Fruit fly (Drosophila melanogaster) whole organism, pupa: ENCODE measurements around the gene Rai1.

ENCODE experiments used
- CG10348 ChIP-seq: fragments of 200-800 bp; sonication (Bioruptor generic); IDR thresholded peaks from 2 replicates; pipeline ENCODE4 v1.3.6; 2022; ENCODE audit warnings: missing biosample characterization, missing genetic modification characterization
- CG12605 ChIP-seq: fragments of 200-800 bp; sonication (Bioruptor generic); IDR thresholded peaks from 2 replicates; pipeline ENCODE4 v1.3.6; 2022; ENCODE audit warnings: missing biosample characterization, missing genetic modification characterization
- CG13204 ChIP-seq: fragments of 200-800 bp; sonication (Bioruptor generic); optimal IDR thresholded peaks from 2 replicates; lab custom pipeline; 2018; ENCODE audit warnings: missing biosample characterization, mild to moderate bottlenecking, missing genetic modification characterization, moderate library complexity
- CG14655 ChIP-seq: fragments of 200-800 bp; sonication (Bioruptor generic); optimal IDR thresholded peaks from 3 replicates; lab custom pipeline; 2017; ENCODE audit warnings: mild to moderate bottlenecking, missing biosample characterization, missing genetic modification reagents, missing genetic modification characterization
- CG15710 ChIP-seq: fragments of 200-800 bp; sonication (Bioruptor generic); optimal IDR thresholded peaks from 2 replicates; lab custom pipeline; 2018; ENCODE audit warnings: missing biosample characterization, mild to moderate bottlenecking, missing genetic modification characterization, moderate library complexity
- CG17806 ChIP-seq: fragments of 200-800 bp; sonication (Bioruptor generic); optimal IDR thresholded peaks from 2 replicates; lab custom pipeline; 2018; ENCODE audit warnings: missing biosample characterization, mild to moderate bottlenecking, missing genetic modification characterization, moderate library complexity
- CG32121 ChIP-seq: fragments of 200-800 bp; sonication (Bioruptor generic); IDR thresholded peaks from 2 replicates; pipeline ENCODE4 v1.3.6; 2022; ENCODE audit warnings: missing biosample characterization, missing genetic modification characterization
- CG34367 ChIP-seq: fragments of 200-800 bp; sonication (Bioruptor generic); optimal IDR thresholded peaks from 2 replicates; lab custom pipeline; 2018; ENCODE audit warnings: missing biosample characterization, mild to moderate bottlenecking, missing genetic modification characterization
- CG4496 ChIP-seq: fragments of 200-800 bp; sonication (Bioruptor generic); IDR thresholded peaks from 3 replicates; pipeline ENCODE4 v1.3.6; 2022; ENCODE audit warnings: missing biosample characterization, missing genetic modification characterization
- CG8159 ChIP-seq: fragments of 200-800 bp; sonication (Bioruptor generic); optimal IDR thresholded peaks from 3 replicates; lab custom pipeline; 2018; ENCODE audit warnings: missing biosample characterization, mild to moderate bottlenecking, missing genetic modification characterization, moderate library complexity
- CG8301 ChIP-seq: fragments of 200-800 bp; sonication (Bioruptor generic); optimal IDR thresholded peaks from 2 replicates; lab custom pipeline; 2018; ENCODE audit warnings: missing biosample characterization, mild to moderate bottlenecking, missing genetic modification characterization
- CG9948 ChIP-seq: fragments of 200-800 bp; sonication (Bioruptor generic); optimal IDR thresholded peaks from 2 replicates; lab custom pipeline; 2018; ENCODE audit warnings: missing biosample characterization, mild to moderate bottlenecking, missing genetic modification characterization, moderate library complexity
- D1 ChIP-seq: fragments of 200-800 bp; sonication (Bioruptor generic); optimal IDR thresholded peaks from 2 replicates; lab custom pipeline; 2018; ENCODE audit warnings: missing biosample characterization, mild to moderate bottlenecking, missing genetic modification characterization, moderate library complexity
- EcR ChIP-seq: fragments of 200-800 bp; sonication (Bioruptor generic); optimal IDR thresholded peaks from 3 replicates; lab custom pipeline; 2019; ENCODE audit warnings: missing biosample characterization, missing genetic modification characterization, mild to moderate bottlenecking, moderate library complexity, missing genetic modification reagents
- Ets98B ChIP-seq: fragments of 200-800 bp; sonication (Bioruptor generic); IDR thresholded peaks from 2 replicates; pipeline ENCODE4 v1.3.6; 2022; ENCODE audit warnings: missing biosample characterization, missing genetic modification characterization
- Pif1A ChIP-seq: fragments of 200-800 bp; sonication (Bioruptor generic); optimal IDR thresholded peaks from 3 replicates; lab custom pipeline; 2016; ENCODE audit warnings: missing biosample characterization, missing genetic modification characterization
- Pif1B ChIP-seq: fragments of 200-800 bp; sonication (Bioruptor generic); optimal IDR thresholded peaks from 3 replicates; lab custom pipeline; 2016; ENCODE audit warnings: missing biosample characterization, missing genetic modification characterization
- Snoo ChIP-seq: fragments of 200-800 bp; sonication (Bioruptor generic); optimal IDR thresholded peaks from 3 replicates; lab custom pipeline; 2017; ENCODE audit warnings: missing biosample characterization, mild to moderate bottlenecking, missing genetic modification characterization, inconsistent platforms
- fd96Ca ChIP-seq: fragments of 200-800 bp; sonication (Bioruptor generic); IDR thresholded peaks from 3 replicates; pipeline ENCODE4 v1.3.6; 2022; ENCODE audit warnings: missing biosample characterization, missing genetic modification characterization
- gl ChIP-seq: fragments of 200-800 bp; sonication (Bioruptor generic); optimal IDR thresholded peaks from 2 replicates; lab custom pipeline; 2018; ENCODE audit warnings: missing biosample characterization, mild to moderate bottlenecking, missing genetic modification characterization
- rn ChIP-seq: fragments of 200-800 bp; sonication (Bioruptor generic); IDR thresholded peaks from 2 replicates; pipeline ENCODE4 v1.3.6; 2022; ENCODE audit warnings: missing biosample characterization, missing genetic modification characterization

Rai1 gene

DNA sequence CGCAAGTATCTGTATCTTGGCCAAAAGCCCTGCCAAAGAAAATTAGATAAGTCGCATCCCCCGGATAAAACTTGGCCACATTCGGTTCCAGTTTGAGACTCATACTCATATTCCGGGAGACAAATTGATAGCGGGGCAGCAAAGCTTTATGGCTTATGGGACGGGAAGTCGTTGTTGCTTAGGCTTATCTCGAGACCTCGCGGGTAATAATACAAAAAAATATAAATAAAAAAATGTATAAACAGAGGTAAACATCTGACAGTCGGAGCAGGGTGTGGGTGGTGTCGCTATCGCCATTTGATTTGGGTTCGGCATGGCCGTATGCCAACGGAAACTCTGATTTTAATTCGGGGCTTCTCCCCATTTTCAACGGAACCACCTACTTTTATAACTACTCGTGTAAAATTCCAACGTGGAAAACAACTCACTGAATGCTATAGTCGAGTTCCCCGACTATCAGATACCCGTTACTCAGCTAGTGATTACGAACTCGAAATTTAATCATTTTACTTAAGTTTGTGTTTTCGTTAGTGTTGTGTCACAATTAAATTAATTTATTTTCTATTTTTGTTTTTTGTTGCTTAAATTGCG is 34.5 kb upstream of the Rai1 start:
- TF ChIP-seq CG32121 (GFP tag; lab: Robert Waterston, UW) (no peak), EcR (GFP tag; lab: Kevin White, UChicago) (no peak), fd96Ca (GFP tag; lab: Robert Waterston, UW) (0 out of 3 replicates have a peak, but pooled peaks have one; percentile 24), CG12605 (GFP tag; lab: Robert Waterston, UW) (no peak), CG8159 (tag; lab: Kevin White, UChicago) (no peak), rn (GFP tag; lab: Robert Waterston, UW) (no peak)

DNA sequence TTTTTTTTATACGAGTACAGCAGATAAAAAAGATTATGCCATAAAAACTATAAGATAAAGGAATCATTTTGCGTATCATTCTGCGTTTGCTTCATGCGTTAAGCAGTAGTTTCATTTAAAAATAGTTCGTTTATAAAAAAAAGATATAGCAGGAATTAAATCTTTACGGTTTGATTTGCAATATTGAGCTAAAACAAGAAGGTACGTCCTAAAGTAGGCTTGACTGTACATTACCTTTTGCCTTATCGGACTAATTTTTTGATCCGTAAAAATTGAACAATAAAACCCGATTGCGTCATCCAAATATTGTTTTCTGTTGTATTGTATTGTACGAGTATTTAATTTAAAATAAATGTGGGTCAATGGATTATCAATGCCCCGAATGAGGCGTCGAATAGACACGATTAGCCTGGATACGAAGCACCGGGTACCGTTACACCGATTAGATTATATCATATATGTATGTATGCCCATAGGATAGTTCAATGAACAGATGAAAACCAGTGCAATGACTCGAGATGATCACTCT is 33.7 kb upstream of the Rai1 start:
- TF ChIP-seq CG14655 (GFP tag; lab: Kevin White, UChicago) (peak; percentile 30), EcR (GFP tag; lab: Kevin White, UChicago) (peak; percentile 42), rn (GFP tag; lab: Robert Waterston, UW) (no peak)

dm6 chrX:16836091-16836799 is 33.1 kb upstream of the Rai1 start:
- no peak for TF ChIP-seq CG34367 (tag; lab: Kevin White, UChicago)
- TF ChIP-seq EcR (GFP tag; lab: Kevin White, UChicago): peak; percentile 65
- TF ChIP-seq CG8301 (tag; lab: Kevin White, UChicago): no peak
- TF ChIP-seq Pif1B (GFP tag; lab: Kevin White, UChicago): no peak
- no peak for TF ChIP-seq fd96Ca (GFP tag; lab: Robert Waterston, UW)
- TF ChIP-seq D1 (tag; lab: Kevin White, UChicago): no peak
- no peak for TF ChIP-seq CG9948 (tag; lab: Kevin White, UChicago)
- peak; percentile 19 for TF ChIP-seq CG13204 (GFP tag; lab: Kevin White, UChicago)
- 0 out of 3 replicates have a peak, but pooled peaks have one; percentile 22 for TF ChIP-seq CG4496 (GFP tag; lab: Robert Waterston, UW)
- TF ChIP-seq CG15710 (tag; lab: Kevin White, UChicago): no peak
- no peak; the same call in 1 of the 2 replicates for TF ChIP-seq Ets98B (GFP tag; lab: Robert Waterston, UW)
- TF ChIP-seq, all 21 proteins: peak for 3

DNA sequence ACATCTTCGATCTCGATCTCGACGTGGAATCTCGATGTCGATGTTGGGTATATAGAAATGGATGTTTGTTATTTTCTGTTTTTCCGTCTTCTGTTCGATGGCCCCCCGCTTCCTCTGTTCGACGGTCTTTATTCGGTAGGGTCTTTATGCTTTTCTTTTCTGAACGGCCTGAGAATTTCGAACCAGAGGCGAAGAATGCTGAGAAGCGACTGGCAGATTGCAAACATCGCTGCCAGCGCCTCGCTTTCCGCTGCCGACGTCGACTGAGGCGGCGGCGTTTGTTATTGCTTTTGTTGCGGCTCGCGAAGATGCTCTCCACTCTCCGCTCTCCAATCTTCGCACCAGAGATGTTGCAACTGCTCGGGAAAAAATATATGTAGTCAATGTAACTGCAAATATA is 32.2 kb upstream of the Rai1 start, which contains the start of the genes CG13004 and CG46306:
TSS of gene CG13004 (minus strand) at position 217 of the 400 bp plus-strand sequence.
TSS of gene CG46306 (minus strand) at position 217 of the 400 bp plus-strand sequence.
- TF ChIP-seq CG34367 (tag; lab: Kevin White, UChicago) (no peak), CG15710 (tag; lab: Kevin White, UChicago) (no peak), CG9948 (tag; lab: Kevin White, UChicago) (no peak), rn (GFP tag; lab: Robert Waterston, UW) (no peak), Snoo (tag; lab: Kevin White, UChicago) (no peak), Pif1A (GFP tag; lab: Kevin White, UChicago) (no peak), Pif1B (GFP tag; lab: Kevin White, UChicago) (no peak), CG4496 (GFP tag; lab: Robert Waterston, UW) (peak; percentile 47; the same call in 1 of the 3 replicates), D1 (tag; lab: Kevin White, UChicago) (no peak), gl (tag; lab: Kevin White, UChicago) (peak; percentile 14), CG12605 (GFP tag; lab: Robert Waterston, UW) (peak; percentile 37; the same call in 1 of the 2 replicates), Ets98B (GFP tag; lab: Robert Waterston, UW) (peak; percentile 12; the same call in 1 of the 2 replicates), fd96Ca (GFP tag; lab: Robert Waterston, UW) (no peak), EcR (GFP tag; lab: Kevin White, UChicago) (peak; percentile 21), CG13204 (GFP tag; lab: Kevin White, UChicago) (peak; percentile 29), CG14655 (GFP tag; lab: Kevin White, UChicago) (no peak)
- TF ChIP-seq, all 21 proteins: peak for 6

dm6 chrX:16834259-16834658 is 31.1 kb upstream of the Rai1 start:
- TF ChIP-seq Pif1B (GFP tag; lab: Kevin White, UChicago) (peak; percentile 52), CG12605 (GFP tag; lab: Robert Waterston, UW) (no peak), CG8159 (tag; lab: Kevin White, UChicago) (peak; percentile 11), CG13204 (GFP tag; lab: Kevin White, UChicago) (no peak), CG9948 (tag; lab: Kevin White, UChicago) (peak; percentile 73), CG17806 (tag; lab: Kevin White, UChicago) (peak; percentile 38), Snoo (tag; lab: Kevin White, UChicago) (no peak), EcR (GFP tag; lab: Kevin White, UChicago) (no peak), CG15710 (tag; lab: Kevin White, UChicago) (peak; percentile 36), CG32121 (GFP tag; lab: Robert Waterston, UW) (peak; percentile 81), D1 (tag; lab: Kevin White, UChicago) (no peak), rn (GFP tag; lab: Robert Waterston, UW) (no peak), Pif1A (GFP tag; lab: Kevin White, UChicago) (peak; percentile 66), fd96Ca (GFP tag; lab: Robert Waterston, UW) (0 out of 3 replicates have a peak, but pooled peaks have one; percentile 47), CG14655 (GFP tag; lab: Kevin White, UChicago) (peak; percentile 89), gl (tag; lab: Kevin White, UChicago) (no peak), CG8301 (tag; lab: Kevin White, UChicago) (peak; percentile 79), CG10348 (GFP tag; lab: Robert Waterston, UW) (no peak), CG4496 (GFP tag; lab: Robert Waterston, UW) (peak; percentile 48; the same call in 2 of the 3 replicates), Ets98B (GFP tag; lab: Robert Waterston, UW) (peak; percentile 19; the same call in 1 of the 2 replicates), CG34367 (tag; lab: Kevin White, UChicago) (peak; percentile 4)
